Fruit fly (Drosophila melanogaster): ENCODE data around the gene CG3330.

dm6 chr3R:27281811-27282131 is 48.9 kb downstream of the CG3330 start:
- no peak for TF ChIP-seq psq (GFP tag; optimal IDR thresholded peaks at IDR 0.05)
- TF ChIP-seq Abd-B (GFP tag; optimal IDR thresholded peaks at IDR 0.05): no peak
- TF ChIP-seq usp (GFP tag; optimal IDR thresholded peaks at IDR 0.05): no peak

All from whole organism, wandering third instar larva.